Fruit fly (Drosophila melanogaster) whole organism, embryonic: ENCODE measurements around the gene CG17169.

ENCODE experiments used
- Atf-2 ChIP-seq: fragments of 200-800 bp; sonication (Bioruptor generic); optimal IDR thresholded peaks from 2 replicates; lab custom pipeline; 2016; ENCODE audit warnings: missing biosample characterization, missing genetic modification characterization
- C15 ChIP-seq: fragments of 200-800 bp; sonication (Bioruptor generic); IDR thresholded peaks from 3 replicates; pipeline ENCODE4 v1.3.6; 2022; ENCODE audit warnings: missing biosample characterization, missing genetic modification characterization
- CG10366 ChIP-seq: fragments of 200-800 bp; sonication (Bioruptor generic); IDR thresholded peaks from 2 replicates; pipeline ENCODE4 v1.3.6; 2022; ENCODE audit warnings: missing biosample characterization, missing genetic modification characterization
- CG11398 ChIP-seq: fragments of 200-800 bp; sonication (Bioruptor generic); optimal IDR thresholded peaks from 2 replicates; lab custom pipeline; 2016; ENCODE audit warnings: missing biosample characterization, missing genetic modification characterization
- CG11456 ChIP-seq: fragments of 200-800 bp; sonication (Bioruptor generic); IDR thresholded peaks from 3 replicates; pipeline ENCODE4 v1.3.6; 2022; ENCODE audit warnings: missing biosample characterization, missing genetic modification characterization
- CG11560 ChIP-seq: fragments of 200-800 bp; sonication (Bioruptor generic); IDR thresholded peaks from 3 replicates; pipeline ENCODE4 v1.3.6; 2022; ENCODE audit warnings: missing biosample characterization, missing genetic modification characterization
- CG12299 ChIP-seq: fragments of 200-800 bp; sonication (Bioruptor generic); optimal IDR thresholded peaks from 2 replicates; lab custom pipeline; 2018; ENCODE audit warnings: missing biosample characterization, mild to moderate bottlenecking, missing genetic modification characterization
- CG13296 ChIP-seq: fragments of 200-800 bp; sonication (Bioruptor generic); optimal IDR thresholded peaks from 3 replicates; lab custom pipeline; 2018; ENCODE audit warnings: missing biosample characterization, mild to moderate bottlenecking, missing genetic modification characterization
- CG13424 ChIP-seq: fragments of 200-800 bp; sonication (Bioruptor generic); optimal IDR thresholded peaks from 2 replicates; lab custom pipeline; 2019; ENCODE audit warnings: missing biosample characterization, mild to moderate bottlenecking, missing genetic modification characterization, moderate library complexity
- CG13624 ChIP-seq: fragments of 200-800 bp; sonication (Bioruptor generic); optimal IDR thresholded peaks from 2 replicates; lab custom pipeline; 2016; ENCODE audit warnings: missing biosample characterization, missing genetic modification characterization
- CG14965 ChIP-seq: fragments of 200-800 bp; sonication (Bioruptor generic); optimal IDR thresholded peaks from 2 replicates; lab custom pipeline; 2016; ENCODE audit warnings: missing biosample characterization, missing genetic modification characterization, borderline replicate concordance
- CG1603 ChIP-seq: fragments of 200-800 bp; sonication (Bioruptor generic); optimal IDR thresholded peaks from 2 replicates; lab custom pipeline; 2019; ENCODE audit warnings: missing biosample characterization, mild to moderate bottlenecking, missing genetic modification characterization, moderate library complexity
- CG17328 ChIP-seq: fragments of 200-800 bp; sonication (Bioruptor generic); IDR thresholded peaks from 2 replicates; pipeline ENCODE4 v1.3.6; 2022; ENCODE audit warnings: missing biosample characterization, missing genetic modification characterization
- CG18764 ChIP-seq: fragments of 200-800 bp; sonication (Bioruptor generic); optimal IDR thresholded peaks from 3 replicates; lab custom pipeline; 2016; ENCODE audit warnings: missing biosample characterization, missing genetic modification characterization
- CG3065 ChIP-seq: fragments of 200-800 bp; sonication (Bioruptor generic); optimal IDR thresholded peaks from 2 replicates; lab custom pipeline; 2016; ENCODE audit warnings: missing biosample characterization, missing genetic modification characterization
- CG31365 ChIP-seq: fragments of 200-800 bp; sonication (Bioruptor generic); optimal IDR thresholded peaks from 2 replicates; lab custom pipeline; 2018; ENCODE audit warnings: missing biosample characterization, mild to moderate bottlenecking, missing genetic modification characterization
- CG33213 ChIP-seq: fragments of 200-800 bp; sonication (Bioruptor generic); optimal IDR thresholded peaks from 3 replicates; lab custom pipeline; 2016; ENCODE audit warnings: missing biosample characterization, missing genetic modification characterization
- CG3847 ChIP-seq: fragments of 200-800 bp; sonication (Bioruptor generic); IDR thresholded peaks from 2 replicates; pipeline ENCODE4 v1.3.6; 2022; ENCODE audit warnings: missing biosample characterization, missing genetic modification characterization
- CG4854 ChIP-seq: fragments of 200-800 bp; sonication (Bioruptor generic); optimal IDR thresholded peaks from 2 replicates; lab custom pipeline; 2016; ENCODE audit warnings: missing biosample characterization, missing genetic modification characterization, inconsistent platforms
- CG5953 ChIP-seq: fragments of 200-800 bp; sonication (Bioruptor generic); IDR thresholded peaks from 2 replicates; pipeline ENCODE4 v1.3.6; 2022; ENCODE audit warnings: missing biosample characterization, missing genetic modification characterization
- CG6689 ChIP-seq: fragments of 200-800 bp; sonication (Bioruptor generic); IDR thresholded peaks from 2 replicates; pipeline ENCODE4 v1.3.6; 2022; ENCODE audit warnings: missing biosample characterization, missing genetic modification characterization
- CoRest ChIP-seq: fragments of 200-800 bp; sonication (Bioruptor generic); optimal IDR thresholded peaks from 3 replicates; lab custom pipeline; 2018; ENCODE audit warnings: missing biosample characterization, mild to moderate bottlenecking, missing genetic modification characterization, moderate library complexity
- Deaf1 ChIP-seq: fragments of 200-800 bp; optimal IDR thresholded peaks from 3 replicates; lab custom pipeline; 2019; ENCODE audit warnings: missing biosample characterization, mild to moderate bottlenecking, missing genetic modification characterization, moderate library complexity
- Dek ChIP-seq: fragments of 200-800 bp; sonication (Bioruptor generic); optimal IDR thresholded peaks from 3 replicates; lab custom pipeline; 2019; ENCODE audit warnings: missing biosample characterization, mild to moderate bottlenecking, missing genetic modification characterization, moderate library complexity
- Fer3 ChIP-seq: fragments of 200-800 bp; sonication (Bioruptor generic); optimal IDR thresholded peaks from 2 replicates; lab custom pipeline; 2018; ENCODE audit warnings: missing biosample characterization, mild to moderate bottlenecking, missing genetic modification characterization, moderate library complexity
- MESR4 ChIP-seq: fragments of 200-800 bp; sonication (Bioruptor generic); optimal IDR thresholded peaks from 2 replicates; lab custom pipeline; 2018; ENCODE audit warnings: missing biosample characterization, mild to moderate bottlenecking, missing genetic modification characterization, moderate library complexity
- Mrtf ChIP-seq: fragments of 200-800 bp; sonication (Bioruptor generic); IDR thresholded peaks from 3 replicates; pipeline ENCODE4 v1.3.6; 2022; ENCODE audit warnings: missing biosample characterization, missing genetic modification characterization
- NK7.1 ChIP-seq: fragments of 200-800 bp; sonication (Bioruptor generic); optimal IDR thresholded peaks from 3 replicates; lab custom pipeline; 2016; ENCODE audit warnings: missing biosample characterization, missing genetic modification characterization
- Nf-YA ChIP-seq: fragments of 200-800 bp; sonication (Bioruptor generic); IDR thresholded peaks from 2 replicates; pipeline ENCODE4 v1.3.6; 2022; ENCODE audit warnings: missing biosample characterization, missing genetic modification characterization
- Nf-YB ChIP-seq: fragments of 200-800 bp; sonication (Bioruptor generic); optimal IDR thresholded peaks from 3 replicates; lab custom pipeline; 2019; ENCODE audit warnings: missing biosample characterization, mild to moderate bottlenecking, missing genetic modification characterization, moderate library complexity
- Poxn ChIP-seq: fragments of 200-800 bp; sonication (Bioruptor generic); IDR thresholded peaks from 2 replicates; pipeline ENCODE4 v1.3.6; 2022; ENCODE audit warnings: missing biosample characterization, missing genetic modification characterization
- Sin3A ChIP-seq: fragments of >200 bp; optimal IDR thresholded peaks from 2 replicates; lab custom pipeline; 2018
- Sox100B ChIP-seq: fragments of 200-800 bp; sonication (Bioruptor generic); optimal IDR thresholded peaks from 3 replicates; lab custom pipeline; 2018; ENCODE audit warnings: missing biosample characterization, mild to moderate bottlenecking, missing genetic modification characterization
- Xbp1 ChIP-seq: fragments of 200-800 bp; sonication (Bioruptor generic); optimal IDR thresholded peaks from 3 replicates; lab custom pipeline; 2016; ENCODE audit warnings: missing biosample characterization, mild to moderate bottlenecking, missing genetic modification characterization
- ac ChIP-seq: fragments of 200-800 bp; sonication (Bioruptor generic); optimal IDR thresholded peaks from 3 replicates; lab custom pipeline; 2017; ENCODE audit warnings: missing biosample characterization, mild to moderate bottlenecking, missing genetic modification characterization
- bbx ChIP-seq: fragments of 200-800 bp; sonication (Bioruptor generic); IDR thresholded peaks from 2 replicates; pipeline ENCODE4 v1.3.6; 2022; ENCODE audit warnings: missing biosample characterization, missing genetic modification characterization; ENCODE audit not compliant: partially characterized antibody
- caup ChIP-seq: fragments of 200-800 bp; sonication (Bioruptor generic); optimal IDR thresholded peaks from 3 replicates; lab custom pipeline; 2017; ENCODE audit warnings: missing biosample characterization, mild to moderate bottlenecking, missing genetic modification characterization, moderate library complexity; ENCODE audit not compliant: severe bottlenecking
- dmrt11E ChIP-seq: fragments of 200-800 bp; sonication (Bioruptor generic); optimal IDR thresholded peaks from 3 replicates; lab custom pipeline; 2018; ENCODE audit warnings: missing biosample characterization, mild to moderate bottlenecking, missing genetic modification characterization, moderate library complexity
- ems ChIP-seq: fragments of 200-800 bp; sonication (Bioruptor generic); optimal IDR thresholded peaks from 3 replicates; lab custom pipeline; 2016; ENCODE audit warnings: missing biosample characterization, missing genetic modification characterization
- gce ChIP-seq: fragments of 200-800 bp; sonication (Bioruptor generic); IDR thresholded peaks from 3 replicates; pipeline ENCODE4 v1.3.6; 2022; ENCODE audit warnings: missing biosample characterization, missing genetic modification characterization
- jumu ChIP-seq: fragments of 200-800 bp; sonication (Bioruptor generic); optimal IDR thresholded peaks from 3 replicates; lab custom pipeline; 2016; ENCODE audit warnings: missing biosample characterization, missing genetic modification characterization
- kah ChIP-seq: fragments of 200-800 bp; sonication (Bioruptor generic); optimal IDR thresholded peaks from 2 replicates; lab custom pipeline; 2018; ENCODE audit warnings: missing biosample characterization, mild to moderate bottlenecking, missing genetic modification characterization
- kni ChIP-seq: fragments of 200-800 bp; sonication (Bioruptor generic); optimal IDR thresholded peaks from 3 replicates; lab custom pipeline; 2017; ENCODE audit warnings: mild to moderate bottlenecking, missing biosample characterization, missing genetic modification reagents, missing genetic modification characterization
- maf-S ChIP-seq: fragments of 200-800 bp; sonication (Bioruptor generic); optimal IDR thresholded peaks from 2 replicates; lab custom pipeline; 2016; ENCODE audit warnings: missing biosample characterization, missing genetic modification characterization
- pfk ChIP-seq: fragments of 200-800 bp; sonication (Bioruptor generic); optimal IDR thresholded peaks from 2 replicates; lab custom pipeline; 2018; ENCODE audit warnings: missing biosample characterization, mild to moderate bottlenecking, missing genetic modification characterization, moderate library complexity
- phol ChIP-seq: fragments of 200-800 bp; sonication (Bioruptor generic); optimal IDR thresholded peaks from 3 replicates; lab custom pipeline; 2018; ENCODE audit warnings: missing biosample characterization, mild to moderate bottlenecking, missing genetic modification characterization, moderate library complexity
- repo ChIP-seq: fragments of 200-800 bp; sonication (Bioruptor generic); optimal IDR thresholded peaks from 2 replicates; lab custom pipeline; 2016; ENCODE audit warnings: missing biosample characterization, missing genetic modification characterization
- sima ChIP-seq: fragments of 200-800 bp; sonication (Bioruptor generic); optimal IDR thresholded peaks from 2 replicates; lab custom pipeline; 2016; ENCODE audit warnings: missing biosample characterization, missing genetic modification characterization
- trh ChIP-seq: fragments of 200-800 bp; sonication (Bioruptor generic); optimal IDR thresholded peaks from 2 replicates; lab custom pipeline; 2016; ENCODE audit warnings: missing biosample characterization, missing genetic modification characterization
- twi ChIP-seq: fragments of 200-800 bp; optimal IDR thresholded peaks from 2 replicates; lab custom pipeline; 2019; ENCODE audit warnings: missing biosample characterization, mild to moderate bottlenecking, missing genetic modification characterization, moderate library complexity
- vfl ChIP-seq: fragments of 200-800 bp; sonication (Bioruptor generic); optimal IDR thresholded peaks from 2 replicates; lab custom pipeline; 2016; ENCODE audit warnings: missing biosample characterization, missing genetic modification characterization
- vvl ChIP-seq: fragments of 200-800 bp; sonication (Bioruptor generic); IDR thresholded peaks from 2 replicates; pipeline ENCODE4 v1.3.6; 2022; ENCODE audit warnings: missing biosample characterization, missing genetic modification characterization
- wek ChIP-seq: fragments of 200-800 bp; sonication (Bioruptor generic); optimal IDR thresholded peaks from 3 replicates; lab custom pipeline; 2018; ENCODE audit warnings: missing biosample characterization, mild to moderate bottlenecking, missing genetic modification characterization, moderate library complexity

CG17169 gene

dm6 chrX:23105692-23106091 is 21.2 kb downstream of the CG17169 start, which contains the start of gene ATbp (continued):
- TF ChIP-seq CG11456 (GFP tag; lab: Robert Waterston, UW) (no peak), wek (no peak), C15 (GFP tag; lab: Robert Waterston, UW) (no peak), CG31365 (tag; lab: Kevin White, UChicago) (no peak), vfl (GFP tag; lab: Kevin White, UChicago) (no peak), maf-S (GFP tag; lab: Kevin White, UChicago) (no peak), CG3847 (GFP tag; lab: Robert Waterston, UW) (0 out of 2 replicates have a peak, but pooled peaks have one; percentile 20), Fer3 (tag; lab: Kevin White, UChicago) (no peak), MESR4 (GFP tag; lab: Kevin White, UChicago) (no peak), sima (no peak), Mrtf (GFP tag; lab: Robert Waterston, UW) (no peak), dmrt11E (tag; lab: Kevin White, UChicago) (no peak), kah (GFP tag; lab: Kevin White, UChicago) (no peak), Xbp1 (GFP tag; lab: Kevin White, UChicago) (peak; percentile 1), CG10366 (GFP tag; lab: Robert Waterston, UW) (no peak), repo (GFP tag; lab: Kevin White, UChicago) (no peak), CoRest (tag; lab: Kevin White, UChicago) (peak; percentile 54), Sox100B (GFP tag; lab: Kevin White, UChicago) (no peak), CG12299 (no peak), CG13296 (no peak), CG13424 (no peak), Dek (tag; lab: Kevin White, UChicago) (no peak), CG1603 (tag; lab: Kevin White, UChicago) (no peak), CG14965 (no peak), NK7.1 (GFP tag; lab: Kevin White, UChicago) (no peak), twi (tag; lab: Kevin White, UChicago) (no peak), Nf-YA (no peak), pfk (no peak), CG3065 (GFP tag; lab: Kevin White, UChicago) (no peak), CG13624 (GFP tag; lab: Kevin White, UChicago) (no peak), vvl (no peak), bbx (GFP tag; lab: Robert Waterston, UW) (peak; percentile 89), CG18764 (no peak), CG11560 (tag; lab: Robert Waterston, UW) (no peak), Nf-YB (GFP tag; lab: Kevin White, UChicago) (no peak), CG6689 (GFP tag; lab: Robert Waterston, UW) (no peak), CG11398 (GFP tag; lab: Kevin White, UChicago) (no peak), Sin3A (peak; percentile 15), Atf-2 (no peak), ems (GFP tag; lab: Kevin White, UChicago) (no peak), Deaf1 (tag; lab: Kevin White, UChicago) (no peak), caup (GFP tag; lab: Kevin White, UChicago) (no peak), CG17328 (GFP tag; lab: Robert Waterston, UW) (no peak), jumu (GFP tag; lab: Kevin White, UChicago) (no peak), Poxn (no peak), ac (no peak), trh (GFP tag; lab: Kevin White, UChicago) (no peak), phol (tag; lab: Kevin White, UChicago) (peak; percentile 35), CG33213 (GFP tag; lab: Kevin White, UChicago) (no peak), kni (GFP tag; lab: Kevin White, UChicago) (no peak), gce (no peak), CG4854 (no peak), CG5953 (GFP tag; lab: Robert Waterston, UW) (no peak)
